Fruit fly (Drosophila melanogaster) whole organism, embryonic: Measurements from ENCODE around the gene CG12814.
A peak's percentile ranks its signal among the peaks of the same experiment; 100 is the strongest.

Experiments
- Abd-B ChIP-seq: fragments of 200-800 bp; sonication (Bioruptor generic); optimal IDR thresholded peaks from 2 replicates; lab custom pipeline; 2018; ENCODE audit warnings: missing biosample characterization, mild to moderate bottlenecking, missing genetic modification characterization, moderate library complexity
- CG10209 ChIP-seq: fragments of 200-800 bp; sonication (Bioruptor generic); optimal IDR thresholded peaks from 3 replicates; lab custom pipeline; 2017; ENCODE audit warnings: missing biosample characterization, mild to moderate bottlenecking, missing genetic modification characterization, missing genetic modification reagents
- CG11723 ChIP-seq: fragments of 200-800 bp; sonication (Bioruptor generic); optimal IDR thresholded peaks from 2 replicates; lab custom pipeline; 2017; ENCODE audit warnings: missing biosample characterization, mild to moderate bottlenecking, missing genetic modification characterization
- CG12391 ChIP-seq: fragments of 200-800 bp; sonication (Bioruptor generic); optimal IDR thresholded peaks from 3 replicates; lab custom pipeline; 2018; ENCODE audit warnings: missing biosample characterization, mild to moderate bottlenecking, missing genetic modification characterization, moderate library complexity
- CG13287 ChIP-seq: fragments of 200-800 bp; sonication (Bioruptor generic); IDR thresholded peaks from 2 replicates; pipeline ENCODE4 v1.3.6; 2022; ENCODE audit warnings: missing biosample characterization, missing genetic modification characterization; ENCODE audit not compliant: partially characterized antibody
- CG13894 ChIP-seq: fragments of 200-800 bp; sonication (Bioruptor generic); optimal IDR thresholded peaks from 3 replicates; lab custom pipeline; 2018; ENCODE audit warnings: missing biosample characterization, mild to moderate bottlenecking, missing genetic modification characterization, moderate library complexity
- CG15011 ChIP-seq: fragments of 200-800 bp; sonication (Bioruptor generic); optimal IDR thresholded peaks from 3 replicates; lab custom pipeline; 2018; ENCODE audit warnings: missing biosample characterization, mild to moderate bottlenecking, missing genetic modification characterization
- CG1529 ChIP-seq: fragments of 200-800 bp; sonication (Bioruptor generic); optimal IDR thresholded peaks from 3 replicates; lab custom pipeline; 2018; ENCODE audit warnings: missing biosample characterization, missing genetic modification characterization
- CG17186 ChIP-seq: fragments of 200-800 bp; sonication (Bioruptor generic); optimal IDR thresholded peaks from 3 replicates; lab custom pipeline; 2017; ENCODE audit warnings: missing biosample characterization, missing genetic modification reagents, missing genetic modification characterization
- CG17612 ChIP-seq: fragments of 200-800 bp; sonication (Bioruptor generic); IDR thresholded peaks from 2 replicates; pipeline ENCODE4 v1.3.6; 2022; ENCODE audit warnings: missing biosample characterization, missing genetic modification characterization
- CG1832 ChIP-seq: fragments of 200-800 bp; sonication (Bioruptor generic); optimal IDR thresholded peaks from 2 replicates; lab custom pipeline; 2017; ENCODE audit warnings: missing biosample characterization, mild to moderate bottlenecking, missing genetic modification characterization, inconsistent platforms
- CG18619 ChIP-seq: fragments of 200-800 bp; sonication (Bioruptor generic); optimal IDR thresholded peaks from 3 replicates; lab custom pipeline; 2017; ENCODE audit warnings: missing biosample characterization, mild to moderate bottlenecking, missing genetic modification characterization
- CG2199 ChIP-seq: fragments of 200-800 bp; sonication (Bioruptor generic); IDR thresholded peaks from 3 replicates; pipeline ENCODE4 v1.3.6; 2022; ENCODE audit warnings: missing biosample characterization, missing genetic modification characterization
- CG31224 ChIP-seq: fragments of 200-800 bp; sonication (Bioruptor generic); IDR thresholded peaks from 2 replicates; pipeline ENCODE4 v1.3.6; 2022; ENCODE audit warnings: missing biosample characterization, missing genetic modification characterization
- CG32772 ChIP-seq: fragments of 200-800 bp; sonication (Bioruptor generic); IDR thresholded peaks from 2 replicates; pipeline ENCODE4 v1.3.6; 2022; ENCODE audit warnings: missing biosample characterization, missing genetic modification characterization
- CG6654 ChIP-seq: fragments of 200-800 bp; sonication (Bioruptor generic); optimal IDR thresholded peaks from 2 replicates; lab custom pipeline; 2017; ENCODE audit warnings: missing biosample characterization, mild to moderate bottlenecking, missing genetic modification characterization
- CG7556 ChIP-seq: fragments of 200-800 bp; sonication (Bioruptor generic); optimal IDR thresholded peaks from 2 replicates; lab custom pipeline; 2017; ENCODE audit warnings: missing biosample characterization, mild to moderate bottlenecking, missing genetic modification characterization
- CkIIα-i1 ChIP-seq: fragments of 200-800 bp; sonication (Bioruptor generic); IDR thresholded peaks from 2 replicates; pipeline ENCODE4 v1.3.6; 2022; ENCODE audit warnings: missing biosample characterization, missing genetic modification characterization
- D19B ChIP-seq: fragments of 200-800 bp; sonication (Bioruptor generic); optimal IDR thresholded peaks from 2 replicates; lab custom pipeline; 2017; ENCODE audit warnings: missing biosample characterization, mild to moderate bottlenecking, missing genetic modification characterization
- Dfd ChIP-seq, 2 experiments: fragments of >200 bp; optimal IDR thresholded peaks; 2 replicates each; lab custom pipeline; 2017; ENCODE audit warnings: missing biosample characterization in 2 of 2, missing genetic modification characterization in 2 of 2
- H15 ChIP-seq: fragments of 200-800 bp; sonication (Bioruptor generic); IDR thresholded peaks from 3 replicates; pipeline ENCODE4 v1.3.6; 2022; ENCODE audit warnings: missing biosample characterization, missing genetic modification characterization
- Hr51 ChIP-seq, 2 experiments: fragments of 200-800 bp; sonication (Bioruptor generic); optimal IDR thresholded peaks; 2 replicates in 1 of 2; 3 replicates in 1 of 2; lab custom pipeline; 2016 to 2018; ENCODE audit warnings: missing biosample characterization in 2 of 2, missing genetic modification characterization in 2 of 2, mild to moderate bottlenecking in 1 of 2, moderate library complexity in 1 of 2
- Hr78 ChIP-seq, 2 experiments: fragments of 200-800 bp in 1 of 2; fragments of >200 bp in 1 of 2; sonication (Bioruptor generic) in 1 of 2; optimal IDR thresholded peaks; 2 replicates each; lab custom pipeline; 2017 to 2019; ENCODE audit warnings: missing biosample characterization in 2 of 2, missing genetic modification characterization in 2 of 2, mild to moderate bottlenecking in 1 of 2, moderate library complexity in 1 of 2
- Scr ChIP-seq: fragments of 200-800 bp; sonication (Bioruptor generic); IDR thresholded peaks from 2 replicates; pipeline ENCODE4 v1.3.6; 2022; ENCODE audit warnings: missing biosample characterization, missing genetic modification characterization; ENCODE audit not compliant: partially characterized antibody
- Side ChIP-seq: fragments of 200-800 bp; sonication (Bioruptor generic); optimal IDR thresholded peaks from 2 replicates; lab custom pipeline; 2016; ENCODE audit warnings: missing biosample characterization, missing genetic modification characterization
- Ssrp ChIP-seq: fragments of 200-800 bp; sonication (Bioruptor generic); optimal IDR thresholded peaks from 2 replicates; lab custom pipeline; 2018; ENCODE audit warnings: missing biosample characterization, mild to moderate bottlenecking, missing genetic modification characterization, moderate library complexity
- amos ChIP-seq: fragments of 200-800 bp; sonication (Bioruptor generic); IDR thresholded peaks from 2 replicates; pipeline ENCODE4 v1.3.6; 2022; ENCODE audit warnings: missing biosample characterization, missing genetic modification characterization; ENCODE audit not compliant: partially characterized antibody
- cad ChIP-seq: fragments of >200 bp; optimal IDR thresholded peaks from 2 replicates; lab custom pipeline; 2017; ENCODE audit warnings: missing biosample characterization, missing genetic modification characterization
- caup ChIP-seq: fragments of 200-800 bp; sonication (Bioruptor generic); optimal IDR thresholded peaks from 3 replicates; lab custom pipeline; 2017; ENCODE audit warnings: missing biosample characterization, mild to moderate bottlenecking, missing genetic modification characterization, moderate library complexity; ENCODE audit not compliant: severe bottlenecking
- chif ChIP-seq, 2 experiments: fragments of 200-800 bp; sonication (Bioruptor generic); optimal IDR thresholded peaks; 3 replicates each; lab custom pipeline; 2016; ENCODE audit warnings: missing biosample characterization in 2 of 2, missing genetic modification characterization in 2 of 2
- chinmo ChIP-seq: fragments of 200-800 bp; sonication (Bioruptor generic); IDR thresholded peaks from 4 replicates; pipeline ENCODE4 v1.3.6; 2022; ENCODE audit warnings: missing biosample characterization, missing genetic modification characterization; ENCODE audit not compliant: partially characterized antibody
- crc ChIP-seq: fragments of 200-800 bp; sonication (Bioruptor generic); optimal IDR thresholded peaks from 2 replicates; lab custom pipeline; 2016; ENCODE audit warnings: missing biosample characterization, missing genetic modification characterization
- cwo ChIP-seq: fragments of 200-800 bp; sonication (Bioruptor generic); optimal IDR thresholded peaks from 3 replicates; lab custom pipeline; 2017; ENCODE audit warnings: missing biosample characterization, missing genetic modification characterization, mild to moderate bottlenecking, moderate library complexity, missing genetic modification reagents
- dati ChIP-seq: fragments of 200-800 bp; sonication (Bioruptor generic); IDR thresholded peaks from 2 replicates; pipeline ENCODE4 v1.3.6; 2022; ENCODE audit warnings: missing biosample characterization, missing genetic modification characterization
- dmrt11E ChIP-seq: fragments of 200-800 bp; sonication (Bioruptor generic); optimal IDR thresholded peaks from 3 replicates; lab custom pipeline; 2018; ENCODE audit warnings: missing biosample characterization, mild to moderate bottlenecking, missing genetic modification characterization, moderate library complexity
- dmrt99B ChIP-seq: fragments of 200-800 bp; sonication (Bioruptor generic); optimal IDR thresholded peaks from 2 replicates; lab custom pipeline; 2018; ENCODE audit warnings: missing biosample characterization, mild to moderate bottlenecking, missing genetic modification characterization, moderate library complexity
- fd102C ChIP-seq: fragments of 200-800 bp; sonication (Bioruptor generic); optimal IDR thresholded peaks from 2 replicates; lab custom pipeline; 2018; ENCODE audit warnings: missing biosample characterization, mild to moderate bottlenecking, missing genetic modification characterization, moderate library complexity
- gcm ChIP-seq: fragments of 200-800 bp; sonication (Bioruptor generic); optimal IDR thresholded peaks from 2 replicates; lab custom pipeline; 2019; ENCODE audit warnings: missing biosample characterization, mild to moderate bottlenecking, missing genetic modification characterization, moderate library complexity
- hkb ChIP-seq, 2 experiments: fragments of 200-800 bp in 1 of 2; fragments of >200 bp in 1 of 2; sonication (Bioruptor generic) in 1 of 2; IDR thresholded peaks in 1 of 2; optimal IDR thresholded peaks in 1 of 2; 2 replicates each; pipeline versions ENCODE4 v1.3.6 to Lab custom; 2017 to 2022; ENCODE audit warnings: missing biosample characterization in 1 of 2, missing genetic modification characterization in 1 of 2
- ken ChIP-seq: fragments of 200-800 bp; sonication (Bioruptor generic); IDR thresholded peaks from 3 replicates; pipeline ENCODE4 v1.3.6; 2022; ENCODE audit warnings: missing biosample characterization, missing genetic modification characterization
- nau ChIP-seq: fragments of 200-800 bp; sonication (Bioruptor generic); optimal IDR thresholded peaks from 3 replicates; lab custom pipeline; 2017; ENCODE audit warnings: missing biosample characterization, mild to moderate bottlenecking, missing genetic modification characterization, missing genetic modification reagents
- peb ChIP-seq: fragments of 200-800 bp; sonication (Bioruptor generic); IDR thresholded peaks from 2 replicates; pipeline ENCODE4 v1.3.6; 2022; ENCODE audit warnings: missing biosample characterization, missing genetic modification characterization
- run ChIP-seq: fragments of 200-800 bp; sonication (Bioruptor generic); optimal IDR thresholded peaks from 3 replicates; lab custom pipeline; 2018; ENCODE audit warnings: missing biosample characterization, mild to moderate bottlenecking, missing genetic modification characterization
- scrt ChIP-seq: fragments of 200-800 bp; sonication (Bioruptor generic); optimal IDR thresholded peaks from 2 replicates; lab custom pipeline; 2018; ENCODE audit warnings: missing biosample characterization, mild to moderate bottlenecking, missing genetic modification characterization, moderate library complexity
- stc ChIP-seq: fragments of 200-800 bp; sonication (Bioruptor generic); IDR thresholded peaks from 2 replicates; pipeline ENCODE4 v1.3.6; 2022; ENCODE audit warnings: missing biosample characterization, missing genetic modification characterization
- twi ChIP-seq: fragments of 200-800 bp; optimal IDR thresholded peaks from 2 replicates; lab custom pipeline; 2019; ENCODE audit warnings: missing biosample characterization, mild to moderate bottlenecking, missing genetic modification characterization, moderate library complexity
- vnd ChIP-seq: fragments of 200-800 bp; sonication (Bioruptor generic); IDR thresholded peaks from 3 replicates; pipeline ENCODE4 v1.3.6; 2022; ENCODE audit warnings: missing biosample characterization, missing genetic modification characterization; ENCODE audit not compliant: partially characterized antibody
- wek ChIP-seq: fragments of 200-800 bp; sonication (Bioruptor generic); optimal IDR thresholded peaks from 3 replicates; lab custom pipeline; 2018; ENCODE audit warnings: missing biosample characterization, mild to moderate bottlenecking, missing genetic modification characterization, moderate library complexity

Gene CG12814

DNA sequence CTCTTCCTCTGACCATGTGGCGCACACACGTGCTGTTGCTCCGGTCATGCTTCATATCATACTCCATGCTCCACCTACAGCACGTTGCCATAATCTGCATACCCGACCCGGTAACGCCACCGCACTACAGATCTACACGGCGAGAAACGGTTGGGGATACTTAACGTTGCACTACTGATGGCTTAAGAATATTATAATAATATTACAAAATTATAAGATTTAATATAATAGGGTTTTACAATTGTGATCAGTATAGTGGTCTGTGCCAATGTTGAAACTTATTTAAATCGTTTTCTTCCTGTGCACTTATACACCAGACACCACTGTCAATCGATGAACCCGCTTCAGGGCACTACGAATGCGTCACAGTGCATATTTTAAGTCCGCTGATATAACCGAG lies 24.0 kb upstream of the CG12814 start (continued):
- TF ChIP-seq Dfd (GFP tag; optimal IDR thresholded peaks at IDR 0.05; lab: Kevin White, UChicago), result no peak
- peak; percentile 30 for TF ChIP-seq CG18619
- peak; percentile 80 for TF ChIP-seq Ssrp (tag; lab: Kevin White, UChicago)
- no peak for TF ChIP-seq chif (GFP tag; optimal IDR thresholded peaks at IDR 0.05; lab: Kevin White, UChicago)
- TF ChIP-seq H15 (GFP tag; lab: Robert Waterston, UW), result peak; percentile 71
- TF ChIP-seq Hr78 (GFP tag; optimal IDR thresholded peaks at IDR 0.05; lab: Kevin White, UChicago), result no peak
- no peak for TF ChIP-seq CG12391 (tag; lab: Kevin White, UChicago)
- peak; percentile 50; the same call in 1 of the 2 replicates for TF ChIP-seq peb
- peak; percentile 81 for TF ChIP-seq stc (GFP tag; lab: Robert Waterston, UW)
- TF ChIP-seq gcm, result peak; percentile 62
- TF ChIP-seq dmrt99B (tag; lab: Kevin White, UChicago), result peak; percentile 89
- TF ChIP-seq CG31224 (GFP tag; lab: Robert Waterston, UW), result peak; percentile 66
- no peak for TF ChIP-seq CG1832
- TF ChIP-seq vnd (GFP tag; lab: Robert Waterston, UW), result no peak
- TF ChIP-seq CG13894 (tag; lab: Kevin White, UChicago), result no peak
- peak; percentile 67 for TF ChIP-seq Abd-B (GFP tag; lab: Kevin White, UChicago)
- TF ChIP-seq Hr51 (GFP tag; optimal IDR thresholded peaks at IDR 0.05; lab: Kevin White, UChicago), result peak in 1 of 2 experiments; percentile 80
- 0 out of 2 replicates have a peak, but pooled peaks have one; percentile 12 for TF ChIP-seq CkIIα-i1 (GFP tag; lab: Robert Waterston, UW)
- TF ChIP-seq CG17612, result no peak
- TF ChIP-seq D19B, result no peak
- TF ChIP-seq crc (GFP tag; lab: Kevin White, UChicago), result no peak
- no peak for TF ChIP-seq Side (GFP tag; lab: Kevin White, UChicago)
- TF ChIP-seq dmrt11E (tag; lab: Kevin White, UChicago), result peak; percentile 48
- peak; percentile 81 for TF ChIP-seq CG32772 (GFP tag; lab: Robert Waterston, UW)
- TF ChIP-seq chinmo (GFP tag; lab: Robert Waterston, UW), result no peak
- peak; percentile 62 for TF ChIP-seq CG1529 (GFP tag; lab: Kevin White, UChicago)
- TF ChIP-seq cwo (GFP tag; lab: Kevin White, UChicago), result peak; percentile 66
- peak; percentile 26 for TF ChIP-seq run
- TF ChIP-seq Scr (GFP tag; lab: Robert Waterston, UW), result no peak
- peak; percentile 45 for TF ChIP-seq CG11723 (GFP tag; lab: Kevin White, UChicago)
- TF ChIP-seq CG15011 (GFP tag; lab: Kevin White, UChicago), result peak; percentile 32
- no peak for TF ChIP-seq cad (GFP tag; lab: Kevin White, UChicago)
- no peak for TF ChIP-seq fd102C (GFP tag; lab: Kevin White, UChicago)
- TF ChIP-seq CG13287 (GFP tag; lab: Robert Waterston, UW), result no peak
- peak; percentile 43 for TF ChIP-seq CG10209 (GFP tag; lab: Kevin White, UChicago)
- peak; percentile 59; the same call in 1 of the 3 replicates for TF ChIP-seq CG2199 (GFP tag; lab: Robert Waterston, UW)
- TF ChIP-seq CG6654 (GFP tag; lab: Kevin White, UChicago), result peak; percentile 50
- TF ChIP-seq hkb (optimal IDR thresholded peaks at IDR 0.05; lab: Kevin White, UChicago), result no peak
- peak; percentile 84 for TF ChIP-seq hkb (GFP tag; IDR thresholded peaks at IDR 0.05; lab: Robert Waterston, UW)
- peak; percentile 54; the same call in 1 of the 2 replicates for TF ChIP-seq dati
- TF ChIP-seq CG17186, result peak; percentile 5
- TF ChIP-seq caup, result peak; percentile 57
- TF ChIP-seq amos (GFP tag; lab: Robert Waterston, UW), result no peak
- TF ChIP-seq ken (GFP tag; lab: Robert Waterston, UW), result peak; percentile 75; the same call in 1 of the 3 replicates
- no peak for TF ChIP-seq scrt (GFP tag; lab: Kevin White, UChicago)
- TF ChIP-seq CG7556 (GFP tag; lab: Kevin White, UChicago), result no peak
- TF ChIP-seq twi (tag; lab: Kevin White, UChicago), result peak; percentile 39
- TF ChIP-seq wek, result no peak
- TF ChIP-seq nau, result no peak
